Worm (Caenorhabditis elegans) whole organism, young adult: ENCODE results near the gene srj-10.

ENCODE experiments used
- B0019.2 ChIP-seq: fragments of 200-800 bp; sonication (Bioruptor generic); conservative IDR thresholded peaks from 2 replicates; pipeline ENCODE4 v1.3.6; 2022; ENCODE audit warnings: missing genetic modification reagents, missing genetic modification characterization, missing compliant biosample characterization
- B0336.3 ChIP-seq: fragments of 200-800 bp; sonication (Bioruptor generic); IDR thresholded peaks from 2 replicates; pipeline ENCODE4 v1.3.6; 2022; ENCODE audit warnings: missing genetic modification characterization, missing compliant biosample characterization
- C06A6.2 ChIP-seq: fragments of 200-800 bp; sonication (Bioruptor generic); conservative IDR thresholded peaks from 2 replicates; pipeline ENCODE4 v1.3.6; 2022; ENCODE audit warnings: missing genetic modification characterization, missing compliant biosample characterization
- C17E4.6 ChIP-seq: fragments of 200-800 bp; sonication (Bioruptor generic); IDR thresholded peaks from 2 replicates; pipeline ENCODE4 v1.3.6; 2022; ENCODE audit warnings: missing genetic modification reagents, missing genetic modification characterization, missing compliant biosample characterization
- F10E7.11 ChIP-seq: sonication (generic microtip); optimal IDR thresholded peaks from 2 replicates; lab custom pipeline; 2017; ENCODE audit warnings: mild to moderate bottlenecking, missing genetic modification characterization, moderate library complexity, missing compliant biosample characterization
- F22D6.2 ChIP-seq: sonication (generic microtip); optimal IDR thresholded peaks from 2 replicates; lab custom pipeline; 2016; ENCODE audit warnings: mild to moderate bottlenecking, missing genetic modification characterization, missing compliant biosample characterization
- F49E8.2 ChIP-seq: sonication (generic microtip); optimal IDR thresholded peaks from 3 replicates; lab custom pipeline; 2017; ENCODE audit warnings: missing genetic modification characterization, mild to moderate bottlenecking, missing compliant biosample characterization, antibody characterized with exemption, moderate library complexity; ENCODE audit not compliant: insufficient read depth
- F57A8.1 ChIP-seq: fragments of 200-800 bp; sonication (Bioruptor generic); optimal IDR thresholded peaks from 2 replicates; lab custom pipeline; 2018; ENCODE audit warnings: mild to moderate bottlenecking, missing genetic modification characterization, moderate library complexity, missing compliant biosample characterization
- F57C9.4 ChIP-seq: sonication (generic microtip); optimal IDR thresholded peaks from 2 replicates; lab custom pipeline; 2017; ENCODE audit warnings: mild to moderate bottlenecking, missing genetic modification characterization, missing compliant biosample characterization
- K11D2.4 ChIP-seq: fragments of 200-800 bp; sonication (Bioruptor generic); IDR thresholded peaks from 2 replicates; pipeline ENCODE4 v1.3.6; 2022; ENCODE audit warnings: missing genetic modification reagents, missing genetic modification characterization, missing compliant biosample characterization
- T26A5.8 ChIP-seq: sonication (generic microtip); optimal IDR thresholded peaks from 2 replicates; lab custom pipeline; 2016; ENCODE audit warnings: missing genetic modification characterization, missing compliant biosample characterization
- Y53G8AR.9 ChIP-seq: fragments of 200-800 bp; sonication (Bioruptor generic); conservative IDR thresholded peaks from 2 replicates; pipeline ENCODE4 v1.3.6; 2022; ENCODE audit warnings: missing genetic modification reagents, missing genetic modification characterization, missing compliant biosample characterization
- Y56A3A.18 ChIP-seq: fragments of 200-800 bp; sonication (Bioruptor generic); IDR thresholded peaks from 2 replicates; pipeline ENCODE4 v1.3.6; 2022; ENCODE audit warnings: missing genetic modification reagents, missing genetic modification characterization, missing compliant biosample characterization
- Y79H2A.3 ChIP-seq: fragments of 200-800 bp; sonication (Bioruptor generic); conservative IDR thresholded peaks from 2 replicates; pipeline ENCODE4 v1.3.6; 2022; ENCODE audit warnings: missing genetic modification reagents, missing genetic modification characterization, missing compliant biosample characterization
- akir-1 ChIP-seq: fragments of 200-800 bp; sonication (Bioruptor generic); optimal IDR thresholded peaks from 2 replicates; lab custom pipeline; 2018; ENCODE audit warnings: mild to moderate bottlenecking, missing genetic modification characterization, moderate library complexity, missing compliant biosample characterization
- cebp-2 ChIP-seq: fragments of 200-800 bp; sonication (Bioruptor generic); IDR thresholded peaks from 2 replicates; pipeline ENCODE4 v1.3.6; 2022; ENCODE audit warnings: missing genetic modification characterization, missing compliant biosample characterization
- ceh-40 ChIP-seq: fragments of 200-800 bp; sonication (Bioruptor generic); IDR thresholded peaks from 2 replicates; pipeline ENCODE4 v1.3.6; 2022; ENCODE audit warnings: missing genetic modification characterization, missing compliant biosample characterization
- ceh-79 ChIP-seq: sonication (generic microtip); optimal IDR thresholded peaks from 2 replicates; lab custom pipeline; 2017; ENCODE audit warnings: mild to moderate bottlenecking, missing genetic modification characterization, missing compliant biosample characterization
- ceh-91 ChIP-seq: fragments of 200-800 bp; sonication (Bioruptor generic); IDR thresholded peaks from 2 replicates; pipeline ENCODE4 v1.3.6; 2022; ENCODE audit warnings: missing genetic modification reagents, missing genetic modification characterization, missing compliant biosample characterization
- dox-1 ChIP-seq: fragments of 200-800 bp; sonication (Bioruptor generic); IDR thresholded peaks from 2 replicates; pipeline ENCODE4 v1.3.6; 2022; ENCODE audit warnings: missing genetic modification reagents, missing genetic modification characterization, missing compliant biosample characterization
- egl-44 ChIP-seq: fragments of 200-800 bp; sonication (Bioruptor generic); IDR thresholded peaks from 2 replicates; pipeline ENCODE4 v1.3.6; 2022; ENCODE audit warnings: missing genetic modification reagents, missing genetic modification characterization, missing compliant biosample characterization
- hmg-1.2 ChIP-seq: fragments of 200-800 bp; sonication (Bioruptor generic); IDR thresholded peaks from 2 replicates; pipeline ENCODE4 v1.3.6; 2022; ENCODE audit warnings: missing genetic modification reagents, missing genetic modification characterization, missing compliant biosample characterization
- hrde-1 ChIP-seq: sonication (generic microtip); optimal IDR thresholded peaks from 2 replicates; lab custom pipeline; 2016; ENCODE audit warnings: missing genetic modification characterization, mild to moderate bottlenecking, missing compliant biosample characterization, moderate library complexity, missing genotype, missing genetic modification reagents, borderline replicate concordance
- let-526 ChIP-seq: fragments of 200-800 bp; sonication (Bioruptor generic); IDR thresholded peaks from 2 replicates; pipeline ENCODE4 v1.3.6; 2022; ENCODE audit warnings: missing genetic modification reagents, missing genetic modification characterization, missing compliant biosample characterization
- let-607 ChIP-seq, 2 experiments: fragments of 200-800 bp in 1 of 2; sonication (Bioruptor generic) in 1 of 2; sonication (generic microtip) in 1 of 2; optimal IDR thresholded peaks; 2 replicates each; lab custom pipeline; 2016 to 2018; ENCODE audit warnings: mild to moderate bottlenecking in 2 of 2, missing compliant biosample characterization in 2 of 2, missing genetic modification characterization in 2 of 2, moderate library complexity in 2 of 2, missing genotype in 1 of 2
- lin-26 ChIP-seq: fragments of 200-800 bp; sonication (Bioruptor generic); IDR thresholded peaks from 2 replicates; pipeline ENCODE4 v1.3.6; 2022; ENCODE audit warnings: missing genetic modification reagents, missing genetic modification characterization, missing compliant biosample characterization
- lsy-27 ChIP-seq: sonication (generic microtip); optimal IDR thresholded peaks from 2 replicates; lab custom pipeline; 2017; ENCODE audit warnings: missing genetic modification characterization, mild to moderate bottlenecking, missing compliant biosample characterization, antibody characterized with exemption, missing genotype, borderline replicate concordance; ENCODE audit not compliant: insufficient read depth
- madf-3 ChIP-seq: fragments of 200-800 bp; sonication (Bioruptor generic); IDR thresholded peaks from 2 replicates; pipeline ENCODE4 v1.3.6; 2022; ENCODE audit warnings: missing genetic modification reagents, missing genetic modification characterization, missing compliant biosample characterization
- madf-6 ChIP-seq: fragments of 200-800 bp; sonication (Bioruptor generic); IDR thresholded peaks from 2 replicates; pipeline ENCODE4 v1.3.6; 2022; ENCODE audit warnings: missing genetic modification reagents, missing genetic modification characterization, missing compliant biosample characterization
- mcd-1 ChIP-seq: fragments of 200-800 bp; sonication (Bioruptor generic); IDR thresholded peaks from 2 replicates; pipeline ENCODE4 v1.3.6; 2022; ENCODE audit warnings: missing genetic modification reagents, missing genetic modification characterization, missing compliant biosample characterization
- mes-4 ChIP-seq: sonication (generic microtip); optimal IDR thresholded peaks from 2 replicates; lab custom pipeline; 2016; ENCODE audit warnings: missing genotype, missing genetic modification characterization, missing compliant biosample characterization
- nfya-2 ChIP-seq: fragments of 200-800 bp; sonication (Bioruptor generic); IDR thresholded peaks from 2 replicates; pipeline ENCODE4 v1.3.6; 2022; ENCODE audit warnings: missing genetic modification reagents, missing genetic modification characterization, missing compliant biosample characterization
- nhr-27 ChIP-seq: fragments of 200-800 bp; sonication (Bioruptor generic); optimal IDR thresholded peaks from 2 replicates; lab custom pipeline; 2018; ENCODE audit warnings: mild to moderate bottlenecking, missing genetic modification characterization, moderate library complexity, missing compliant biosample characterization
- nhr-90 ChIP-seq: sonication (generic microtip); optimal IDR thresholded peaks from 2 replicates; lab custom pipeline; 2016; ENCODE audit warnings: missing genotype, mild to moderate bottlenecking, missing genetic modification characterization, missing compliant biosample characterization
- snpc-1.3 ChIP-seq: sonication (generic microtip); optimal IDR thresholded peaks from 2 replicates; lab custom pipeline; 2017; ENCODE audit warnings: missing genetic modification characterization, mild to moderate bottlenecking, missing compliant biosample characterization, antibody characterized with exemption, moderate library complexity, missing genotype, missing genetic modification reagents; ENCODE audit not compliant: insufficient read depth
- somi-1 ChIP-seq: fragments of 200-800 bp; sonication (Bioruptor generic); optimal IDR thresholded peaks from 2 replicates; lab custom pipeline; 2018; ENCODE audit warnings: mild to moderate bottlenecking, missing genetic modification characterization, missing compliant biosample characterization
- tbx-9 ChIP-seq: sonication (generic microtip); optimal IDR thresholded peaks from 2 replicates; lab custom pipeline; 2016; ENCODE audit warnings: borderline replicate concordance, missing genetic modification characterization, inconsistent platforms, missing compliant biosample characterization
- unc-130 ChIP-seq: sonication (generic microtip); optimal IDR thresholded peaks from 2 replicates; lab custom pipeline; 2016; ENCODE audit warnings: missing genetic modification reagents, missing genetic modification characterization, missing compliant biosample characterization
- ztf-25 ChIP-seq: fragments of 200-800 bp; sonication (Bioruptor generic); IDR thresholded peaks from 2 replicates; pipeline ENCODE4 v1.3.6; 2022; ENCODE audit warnings: missing genetic modification reagents, missing genetic modification characterization, missing compliant biosample characterization
- ztf-28 ChIP-seq: fragments of 200-800 bp; sonication (Bioruptor generic); IDR thresholded peaks from 2 replicates; pipeline ENCODE4 v1.3.6; 2022; ENCODE audit warnings: missing genetic modification reagents, missing genetic modification characterization, missing compliant biosample characterization

srj-10 gene

ce11 chrV:16068938-16069337, 4.8 kb downstream of the srj-10 start, which contains the start of gene cyp-35D1:
Gene cyp-35D1 (plus strand): TSS chrV:16069238.
- TF ChIP-seq F49E8.2 (tag; lab: Kevin White, UChicago) = no peak
- TF ChIP-seq K11D2.4 = no peak
- TF ChIP-seq let-526 (GFP tag; lab: Robert Waterston, UW) = no peak
- no peak for TF ChIP-seq B0019.2 (GFP tag; lab: Robert Waterston, UW)
- no peak for TF ChIP-seq C17E4.6 (GFP tag; lab: Robert Waterston, UW)
- no peak for TF ChIP-seq Y56A3A.18 (GFP tag; lab: Robert Waterston, UW)
- TF ChIP-seq ceh-91 (GFP tag; lab: Robert Waterston, UW) = no peak
- no peak for TF ChIP-seq snpc-1.3
- TF ChIP-seq F22D6.2 (tag; lab: Kevin White, UChicago) = no peak
- no peak for TF ChIP-seq Y79H2A.3
- no peak for TF ChIP-seq nhr-90 (tag; lab: Kevin White, UChicago)
- TF ChIP-seq F57C9.4 = no peak
- no peak for TF ChIP-seq madf-3 (GFP tag; lab: Robert Waterston, UW)
- no peak for TF ChIP-seq unc-130 (GFP tag; lab: Kevin White, UChicago)
- no peak for TF ChIP-seq madf-6 (GFP tag; lab: Robert Waterston, UW)
- no peak for TF ChIP-seq lin-26 (GFP tag; lab: Robert Waterston, UW)
- no peak for TF ChIP-seq lsy-27 (tag; lab: Kevin White, UChicago)
- TF ChIP-seq ztf-28 (GFP tag; lab: Robert Waterston, UW) = no peak
- TF ChIP-seq, all 124 proteins: peak for 0

DNA sequence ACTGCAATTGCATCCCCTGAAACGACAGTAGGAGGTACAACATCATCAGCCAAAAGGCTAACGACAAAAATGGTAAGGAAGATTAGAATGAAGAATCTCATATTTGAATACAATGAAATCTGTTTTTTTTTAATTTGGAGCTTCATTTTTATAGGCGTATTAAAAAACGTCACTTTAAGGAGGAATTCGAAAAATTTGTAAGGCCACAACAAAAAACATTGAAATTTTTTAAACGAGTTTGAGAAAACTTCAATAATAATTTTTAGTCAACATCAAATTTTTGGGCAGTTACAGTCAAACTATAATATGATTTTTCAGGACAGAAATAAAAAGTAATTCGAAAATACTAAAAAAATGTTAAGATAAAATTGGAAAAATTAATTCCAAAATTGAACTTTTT, 11.0 kb downstream of the srj-10 start, which contains the start of gene F14H3.14:
TSS of gene F14H3.14 (minus strand) at position 101 of the 400 bp plus-strand sequence.
- TF ChIP-seq Y79H2A.3 (no peak), K11D2.4 (no peak), egl-44 (GFP tag; lab: Robert Waterston, UW) (no peak), cebp-2 (GFP tag; lab: Robert Waterston, UW) (no peak), dox-1 (GFP tag; lab: Robert Waterston, UW) (no peak), tbx-9 (tag; lab: Kevin White, UChicago) (no peak), mes-4 (tag; lab: Kevin White, UChicago) (no peak), B0336.3 (no peak), T26A5.8 (no peak), hmg-1.2 (GFP tag; lab: Robert Waterston, UW) (no peak)

- TF ChIP-seq Y53G8AR.9 (GFP tag; lab: Robert Waterston, UW) (no peak), hrde-1 (tag; lab: Kevin White, UChicago) (no peak), akir-1 (GFP tag; lab: Kevin White, UChicago) (no peak), B0019.2 (GFP tag; lab: Robert Waterston, UW) (no peak), ztf-25 (no peak), F57A8.1 (GFP tag; lab: Kevin White, UChicago) (no peak), ceh-79 (no peak), nfya-2 (GFP tag; lab: Robert Waterston, UW) (no peak), somi-1 (GFP tag; lab: Kevin White, UChicago) (no peak), C06A6.2 (GFP tag; lab: Robert Waterston, UW) (no peak), F10E7.11 (tag; lab: Kevin White, UChicago) (no peak), mcd-1 (GFP tag; lab: Robert Waterston, UW) (no peak), lin-26 (GFP tag; lab: Robert Waterston, UW) (no peak), nhr-27 (tag; lab: Kevin White, UChicago) (no peak), ceh-40 (GFP tag; lab: Robert Waterston, UW) (no peak), let-607 (tag; optimal IDR thresholded peaks at IDR 0.05; lab: Kevin White, UChicago) (no peak)
Measured at ce11 chrV:16061993-16062392, 11.8 kb downstream of the srj-10 start, which contains the start of gene fbxa-100. Gene fbxa-100 (minus strand): TSS chrV:16062093.
